Worm (Caenorhabditis elegans) whole organism, L4/young adult: ENCODE results near the gene C06E7.88.

ENCODE experiments used
- dao-5 ChIP-seq: sonication (generic microtip); optimal IDR thresholded peaks from 2 replicates; lab custom pipeline; 2016; ENCODE audit warnings: missing genotype, missing genetic modification characterization, moderate library complexity, missing compliant biosample characterization
- him-1 ChIP-seq: sonication (generic microtip); optimal IDR thresholded peaks from 2 replicates; lab custom pipeline; 2016; ENCODE audit warnings: missing genotype, missing genetic modification reagents, missing genetic modification characterization, missing compliant biosample characterization

- TF ChIP-seq dao-5 (tag; lab: Kevin White, UChicago): no peak
- no peak for TF ChIP-seq him-1 (tag; lab: Kevin White, UChicago)
Observed at ce11 chrIV:5886605-5887004, 19.5 kb upstream of the C06E7.88 start.
